Worm (Caenorhabditis elegans) whole organism, L4 larva: ENCODE results near the gene ZC250.5.

Source experiments
- dpl-1 ChIP-seq: fragments of 150-350 bp; optimal IDR thresholded peaks from 2 replicates; lab custom pipeline; 2014; ENCODE audit warnings: missing biosample characterization, missing genetic modification reagents, missing genetic modification characterization
- egl-27 ChIP-seq: sonication (generic microtip); optimal IDR thresholded peaks from 3 replicates; lab custom pipeline; 2017; ENCODE audit warnings: missing biosample characterization, missing genetic modification reagents, missing genetic modification characterization
- mdt-29 ChIP-seq: fragments of 200-800 bp; sonication (Bioruptor generic); IDR thresholded peaks from 2 replicates; pipeline ENCODE4 v1.3.6; 2022; ENCODE audit warnings: missing genetic modification reagents, missing genetic modification characterization, missing compliant biosample characterization
- nhr-25 ChIP-seq: sonication (generic microtip); optimal IDR thresholded peaks from 2 replicates; lab custom pipeline; 2017; ENCODE audit warnings: missing genetic modification characterization, mild to moderate bottlenecking, missing compliant biosample characterization, antibody characterized with exemption, moderate library complexity, borderline replicate concordance; ENCODE audit not compliant: insufficient read depth
- nhr-76 ChIP-seq: fragments of 150-350 bp; optimal IDR thresholded peaks from 2 replicates; lab custom pipeline; 2014; ENCODE audit warnings: missing biosample characterization, missing genetic modification characterization
- snpc-4 ChIP-seq: fragments of 150-350 bp; optimal IDR thresholded peaks from 2 replicates; lab custom pipeline; 2014; ENCODE audit warnings: missing biosample characterization, missing genetic modification characterization
- unc-39 ChIP-seq: sonication (generic microtip); optimal IDR thresholded peaks from 2 replicates; lab custom pipeline; 2017; ENCODE audit warnings: missing biosample characterization, missing genetic modification characterization

DNA sequence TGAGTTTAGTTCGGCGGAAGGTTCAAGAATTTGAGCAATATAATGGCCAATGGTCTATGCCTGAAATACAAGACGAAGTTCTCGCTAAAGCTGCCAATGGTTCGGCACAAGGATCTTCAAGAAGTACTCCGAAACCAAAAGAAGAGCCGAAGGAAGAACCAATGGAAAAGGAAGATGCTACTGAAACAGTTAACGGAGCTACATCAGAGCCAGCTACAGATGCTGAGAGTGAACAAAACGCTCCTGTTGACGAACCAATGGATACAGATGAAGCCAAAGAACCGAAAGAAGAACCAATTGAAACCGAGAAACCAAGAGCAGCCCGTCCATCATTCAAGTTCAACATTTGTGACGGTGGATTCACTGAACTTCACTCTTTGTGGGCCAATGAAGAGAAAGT lies 25.7 kb downstream of the ZC250.5 start:
- TF ChIP-seq unc-39 (no peak), dpl-1 (no peak), nhr-76 (tag; lab: Kevin White, UChicago) (no peak), egl-27 (tag; lab: Kevin White, UChicago) (no peak), snpc-4 (no peak), mdt-29 (no peak), nhr-25 (tag; lab: Kevin White, UChicago) (no peak)
